Worm (Caenorhabditis elegans): ENCODE data around the gene daf-9.

The daf-9 gene

ce11 chrX:6196627-6197026 is at the start of gene daf-9:
Gene daf-9 (plus strand): TSS chrX:6196927.
- TF ChIP-seq nhr-23 (tag; optimal IDR thresholded peaks at IDR 0.05) = peak; percentile 30
- no peak for TF ChIP-seq lin-15B (tag; optimal IDR thresholded peaks at IDR 0.05)
- TF ChIP-seq elt-3 (tag; optimal IDR thresholded peaks at IDR 0.05) = peak in 1 of 3 experiments; percentile 69

ce11 chrX:6150449-6150848 is 46.3 kb upstream of the daf-9 start, which contains the start of gene tag-275:
Gene tag-275 (minus strand): TSS chrX:6150549.
- TF ChIP-seq nhr-28 (tag; optimal IDR thresholded peaks at IDR 0.05) (no peak), skn-1 (tag; optimal IDR thresholded peaks at IDR 0.05) (no peak), ceh-82 (tag; optimal IDR thresholded peaks at IDR 0.05) (no peak), elt-2 (tag; optimal IDR thresholded peaks at IDR 0.05) (no peak), mdl-1 (tag; optimal IDR thresholded peaks at IDR 0.05) (no peak), lin-39 (tag; optimal IDR thresholded peaks at IDR 0.05) (no peak), nhr-12 (tag; optimal IDR thresholded peaks at IDR 0.05) (no peak), nhr-77 (tag; optimal IDR thresholded peaks at IDR 0.05) (no peak), elt-3 (tag; optimal IDR thresholded peaks at IDR 0.05) (no peak), tbx-2 (tag; optimal IDR thresholded peaks at IDR 0.05) (no peak), nhr-67 (tag; optimal IDR thresholded peaks at IDR 0.05) (no peak), pha-4 (tag; optimal IDR thresholded peaks at IDR 0.05) (no peak), zag-1 (tag; optimal IDR thresholded peaks at IDR 0.05) (no peak), nfya-1 (tag; optimal IDR thresholded peaks at IDR 0.05; ENCODE audit: insufficient read depth) (no peak), hmg-11 (tag; optimal IDR thresholded peaks at IDR 0.05) (no peak), nhr-43 (tag; optimal IDR thresholded peaks at IDR 0.05; ENCODE audit: poor library complexity, severe bottlenecking) (no peak), ama-1 (optimal IDR thresholded peaks at IDR 0.05) (no peak), ceh-28 (tag; optimal IDR thresholded peaks at IDR 0.05) (no peak)

- TF ChIP-seq hmg-11 (tag; optimal IDR thresholded peaks at IDR 0.05) (no peak), jun-1 (tag; optimal IDR thresholded peaks at IDR 0.05) (no peak), ZK546.5 (tag; optimal IDR thresholded peaks at IDR 0.05) (no peak), nhr-12 (tag; optimal IDR thresholded peaks at IDR 0.05) (no peak), elt-1 (tag; optimal IDR thresholded peaks at IDR 0.05) (no peak), mdl-1 (tag; optimal IDR thresholded peaks at IDR 0.05) (no peak), lsy-12 (tag; optimal IDR thresholded peaks at IDR 0.05) (no peak), nhr-43 (tag; optimal IDR thresholded peaks at IDR 0.05; ENCODE audit: poor library complexity, severe bottlenecking) (no peak), ama-1 (optimal IDR thresholded peaks at IDR 0.05) (no peak), lin-39 (tag; optimal IDR thresholded peaks at IDR 0.05) (no peak), nhr-76 (tag; optimal IDR thresholded peaks at IDR 0.05) (no peak), R02D3.7 (tag; optimal IDR thresholded peaks at IDR 0.05) (no peak), aly-2 (tag; optimal IDR thresholded peaks at IDR 0.05) (no peak), ceh-9 (tag; optimal IDR thresholded peaks at IDR 0.05) (no peak), fos-1 (tag; optimal IDR thresholded peaks at IDR 0.05) (no peak), eor-1 (tag; optimal IDR thresholded peaks at IDR 0.05) (no peak), sea-2 (GFP tag; optimal IDR thresholded peaks at IDR 0.05) (no peak), nhr-11 (tag; optimal IDR thresholded peaks at IDR 0.05) (no peak), nfya-1 (tag; optimal IDR thresholded peaks at IDR 0.05; ENCODE audit: insufficient read depth) (no peak)
Observed at ce11 chrX:6150949-6151519, 45.7 kb upstream of the daf-9 start.

ce11 chrX:6155436-6155835 is 41.3 kb upstream of the daf-9 start:
- TF ChIP-seq lin-39 (tag; optimal IDR thresholded peaks at IDR 0.05) = peak; percentile 55
- no peak for TF ChIP-seq nhr-25 (tag; optimal IDR thresholded peaks at IDR 0.05)
- TF ChIP-seq ceh-28 (tag; optimal IDR thresholded peaks at IDR 0.05) = no peak

ce11 chrX:6157411-6157916 is 39.3 kb upstream of the daf-9 start:
- peak; percentile 24 for TF ChIP-seq pqm-1 (tag; optimal IDR thresholded peaks at IDR 0.05)
- TF ChIP-seq elt-2 (tag; optimal IDR thresholded peaks at IDR 0.05) = peak; percentile 52
- no peak for TF ChIP-seq ztf-11 (tag; optimal IDR thresholded peaks at IDR 0.05)

Measured in whole organism, L3 larva.